Fruit fly (Drosophila melanogaster) whole organism, embryonic: Measurements from ENCODE around the gene CG9449.

Source experiments
- Abd-B ChIP-seq: fragments of 200-800 bp; sonication (Bioruptor generic); optimal IDR thresholded peaks from 2 replicates; lab custom pipeline; 2018; ENCODE audit warnings: missing biosample characterization, mild to moderate bottlenecking, missing genetic modification characterization, moderate library complexity
- BtbVII ChIP-seq: fragments of 200-800 bp; sonication (Bioruptor generic); optimal IDR thresholded peaks from 3 replicates; lab custom pipeline; 2017; ENCODE audit warnings: missing biosample characterization, mild to moderate bottlenecking, missing genetic modification characterization
- CG10209 ChIP-seq: fragments of 200-800 bp; sonication (Bioruptor generic); optimal IDR thresholded peaks from 3 replicates; lab custom pipeline; 2017; ENCODE audit warnings: missing biosample characterization, mild to moderate bottlenecking, missing genetic modification characterization, missing genetic modification reagents
- CG10462 ChIP-seq: fragments of 200-800 bp; sonication (Bioruptor generic); optimal IDR thresholded peaks from 2 replicates; lab custom pipeline; 2016; ENCODE audit warnings: missing biosample characterization, missing genetic modification characterization
- CG11093 ChIP-seq: fragments of 200-800 bp; sonication (Bioruptor generic); IDR thresholded peaks from 3 replicates; pipeline ENCODE4 v1.3.6; 2022; ENCODE audit warnings: missing biosample characterization, missing genetic modification characterization
- CG12155 ChIP-seq: fragments of 200-800 bp; sonication (Bioruptor generic); optimal IDR thresholded peaks from 3 replicates; lab custom pipeline; 2016; ENCODE audit warnings: missing biosample characterization, missing genetic modification characterization
- CG14441 ChIP-seq: fragments of 200-800 bp; sonication (Bioruptor generic); IDR thresholded peaks from 2 replicates; pipeline ENCODE4 v1.3.6; 2022; ENCODE audit warnings: missing biosample characterization, missing genetic modification characterization
- CG15514 ChIP-seq: fragments of 200-800 bp; sonication (Bioruptor generic); optimal IDR thresholded peaks from 3 replicates; lab custom pipeline; 2017; ENCODE audit warnings: missing biosample characterization, missing genetic modification characterization, mild to moderate bottlenecking, moderate library complexity, missing genetic modification reagents
- CG16863 ChIP-seq: fragments of 200-800 bp; sonication (Bioruptor generic); optimal IDR thresholded peaks from 3 replicates; lab custom pipeline; 2016; ENCODE audit warnings: missing biosample characterization, missing genetic modification characterization
- CG17328 ChIP-seq: fragments of 200-800 bp; sonication (Bioruptor generic); IDR thresholded peaks from 2 replicates; pipeline ENCODE4 v1.3.6; 2022; ENCODE audit warnings: missing biosample characterization, missing genetic modification characterization
- CG18011 ChIP-seq: fragments of 200-800 bp; sonication (Bioruptor generic); optimal IDR thresholded peaks from 2 replicates; lab custom pipeline; 2017; ENCODE audit warnings: missing biosample characterization, missing genetic modification characterization, mild to moderate bottlenecking, moderate library complexity, missing genotype
- CG2120 ChIP-seq: fragments of 200-800 bp; sonication (Bioruptor generic); optimal IDR thresholded peaks from 3 replicates; lab custom pipeline; 2016; ENCODE audit warnings: missing biosample characterization, missing genetic modification characterization
- CG30403 ChIP-seq: fragments of 200-800 bp; sonication (Bioruptor generic); optimal IDR thresholded peaks from 3 replicates; lab custom pipeline; 2016; ENCODE audit warnings: missing biosample characterization, missing genetic modification characterization
- CG3163 ChIP-seq: fragments of 200-800 bp; sonication (Bioruptor generic); optimal IDR thresholded peaks from 3 replicates; lab custom pipeline; 2016; ENCODE audit warnings: missing biosample characterization, missing genetic modification characterization
- CG32532 ChIP-seq: fragments of 200-800 bp; sonication (Bioruptor generic); IDR thresholded peaks from 2 replicates; pipeline ENCODE4 v1.3.6; 2022; ENCODE audit warnings: missing biosample characterization, missing genetic modification characterization
- CG32767 ChIP-seq: fragments of 200-800 bp; sonication (Bioruptor generic); IDR thresholded peaks from 2 replicates; pipeline ENCODE4 v1.3.6; 2022; ENCODE audit warnings: missing biosample characterization, missing genetic modification characterization
- CG4360 ChIP-seq: fragments of 200-800 bp; sonication (Bioruptor generic); IDR thresholded peaks from 2 replicates; pipeline ENCODE4 v1.3.6; 2022; ENCODE audit warnings: missing biosample characterization, missing genetic modification characterization
- CG5953 ChIP-seq: fragments of 200-800 bp; sonication (Bioruptor generic); IDR thresholded peaks from 2 replicates; pipeline ENCODE4 v1.3.6; 2022; ENCODE audit warnings: missing biosample characterization, missing genetic modification characterization
- CG9876 ChIP-seq: fragments of 200-800 bp; sonication (Bioruptor generic); optimal IDR thresholded peaks from 2 replicates; lab custom pipeline; 2016; ENCODE audit warnings: missing biosample characterization, missing genetic modification characterization
- Dbx ChIP-seq: fragments of 200-800 bp; sonication (Bioruptor generic); IDR thresholded peaks from 3 replicates; pipeline ENCODE4 v1.3.6; 2022; ENCODE audit warnings: missing biosample characterization, missing genetic modification characterization
- Deaf1 ChIP-seq: fragments of 200-800 bp; optimal IDR thresholded peaks from 3 replicates; lab custom pipeline; 2019; ENCODE audit warnings: missing biosample characterization, mild to moderate bottlenecking, missing genetic modification characterization, moderate library complexity
- Dfd ChIP-seq, 2 experiments: fragments of >200 bp; optimal IDR thresholded peaks; 2 replicates each; lab custom pipeline; 2017; ENCODE audit warnings: missing biosample characterization in 2 of 2, missing genetic modification characterization in 2 of 2
- Dll ChIP-seq: fragments of 200-800 bp; sonication (Bioruptor generic); IDR thresholded peaks from 4 replicates; pipeline ENCODE4 v1.3.6; 2022; ENCODE audit warnings: missing biosample characterization, missing genetic modification characterization; ENCODE audit not compliant: partially characterized antibody
- E2f2 ChIP-seq: fragments of 200-800 bp; sonication (Bioruptor generic); IDR thresholded peaks from 2 replicates; pipeline ENCODE4 v1.3.6; 2022; ENCODE audit warnings: missing biosample characterization, missing genetic modification characterization
- HHEX ChIP-seq: fragments of 200-800 bp; sonication (Bioruptor generic); optimal IDR thresholded peaks from 3 replicates; lab custom pipeline; 2017; ENCODE audit warnings: missing biosample characterization, mild to moderate bottlenecking, missing genetic modification characterization, missing genetic modification reagents
- HLH54F ChIP-seq: fragments of 200-800 bp; sonication (Bioruptor generic); optimal IDR thresholded peaks from 3 replicates; lab custom pipeline; 2016; ENCODE audit warnings: missing biosample characterization, missing genetic modification characterization
- Hey ChIP-seq: fragments of 200-800 bp; sonication (Bioruptor generic); optimal IDR thresholded peaks from 3 replicates; lab custom pipeline; 2018; ENCODE audit warnings: missing biosample characterization, mild to moderate bottlenecking, missing genetic modification characterization
- Kr ChIP-seq: fragments of 200-800 bp; sonication (Bioruptor generic); optimal IDR thresholded peaks from 2 replicates; lab custom pipeline; 2017; ENCODE audit warnings: missing biosample characterization, mild to moderate bottlenecking, missing genetic modification characterization
- Scr ChIP-seq: fragments of 200-800 bp; sonication (Bioruptor generic); IDR thresholded peaks from 2 replicates; pipeline ENCODE4 v1.3.6; 2022; ENCODE audit warnings: missing biosample characterization, missing genetic modification characterization; ENCODE audit not compliant: partially characterized antibody
- Six4 ChIP-seq: fragments of 200-800 bp; sonication (Bioruptor generic); optimal IDR thresholded peaks from 2 replicates; lab custom pipeline; 2016; ENCODE audit warnings: missing biosample characterization, missing genetic modification characterization
- Sry-β ChIP-seq: fragments of 200-800 bp; sonication (Bioruptor generic); optimal IDR thresholded peaks from 2 replicates; lab custom pipeline; 2018; ENCODE audit warnings: missing biosample characterization, mild to moderate bottlenecking, missing genetic modification characterization, moderate library complexity
- cad ChIP-seq: fragments of >200 bp; optimal IDR thresholded peaks from 2 replicates; lab custom pipeline; 2017; ENCODE audit warnings: missing biosample characterization, missing genetic modification characterization
- caup ChIP-seq: fragments of 200-800 bp; sonication (Bioruptor generic); optimal IDR thresholded peaks from 3 replicates; lab custom pipeline; 2017; ENCODE audit warnings: missing biosample characterization, mild to moderate bottlenecking, missing genetic modification characterization, moderate library complexity; ENCODE audit not compliant: severe bottlenecking
- ci ChIP-seq: fragments of 200-800 bp; sonication (Bioruptor generic); IDR thresholded peaks from 3 replicates; pipeline ENCODE4 v1.3.6; 2022; ENCODE audit warnings: missing biosample characterization, missing genetic modification characterization
- dan ChIP-seq: fragments of 200-800 bp; sonication (Bioruptor generic); IDR thresholded peaks from 2 replicates; pipeline ENCODE4 v1.3.6; 2022; ENCODE audit warnings: missing biosample characterization, missing genetic modification characterization
- esg ChIP-seq: fragments of 200-800 bp; sonication (Bioruptor generic); conservative IDR thresholded peaks from 2 replicates; pipeline ENCODE4 v1.3.6; 2022; ENCODE audit warnings: missing biosample characterization, missing genetic modification characterization
- gcm ChIP-seq: fragments of 200-800 bp; sonication (Bioruptor generic); optimal IDR thresholded peaks from 2 replicates; lab custom pipeline; 2019; ENCODE audit warnings: missing biosample characterization, mild to moderate bottlenecking, missing genetic modification characterization, moderate library complexity
- gsb-n ChIP-seq: fragments of 200-800 bp; sonication (Bioruptor generic); optimal IDR thresholded peaks from 3 replicates; lab custom pipeline; 2018; ENCODE audit warnings: missing biosample characterization, mild to moderate bottlenecking, missing genetic modification characterization
- ham ChIP-seq: fragments of 200-800 bp; sonication (Bioruptor generic); IDR thresholded peaks from 2 replicates; pipeline ENCODE4 v1.3.6; 2022; ENCODE audit warnings: missing biosample characterization, missing genetic modification characterization
- jing ChIP-seq: fragments of 200-800 bp; sonication (Bioruptor generic); optimal IDR thresholded peaks from 2 replicates; lab custom pipeline; 2018; ENCODE audit warnings: missing biosample characterization, mild to moderate bottlenecking, missing genetic modification characterization
- klu ChIP-seq: fragments of 200-800 bp; sonication (Bioruptor generic); IDR thresholded peaks from 2 replicates; pipeline ENCODE4 v1.3.6; 2022; ENCODE audit warnings: missing biosample characterization, missing genetic modification characterization
- knrl ChIP-seq: fragments of 200-800 bp; sonication (Bioruptor generic); IDR thresholded peaks from 3 replicates; pipeline ENCODE4 v1.3.6; 2022; ENCODE audit warnings: missing biosample characterization, missing genetic modification characterization; ENCODE audit not compliant: partially characterized antibody
- odd ChIP-seq: fragments of 200-800 bp; sonication (Bioruptor generic); optimal IDR thresholded peaks from 2 replicates; lab custom pipeline; 2017; ENCODE audit warnings: missing biosample characterization, mild to moderate bottlenecking, missing genetic modification characterization
- pum ChIP-seq: fragments of 200-800 bp; sonication (Bioruptor generic); optimal IDR thresholded peaks from 2 replicates; lab custom pipeline; 2016; ENCODE audit warnings: missing biosample characterization, missing genetic modification characterization
- sens-2 ChIP-seq: fragments of 200-800 bp; sonication (Bioruptor generic); IDR thresholded peaks from 2 replicates; pipeline ENCODE4 v1.3.6; 2022; ENCODE audit warnings: missing biosample characterization, missing genetic modification characterization
- sisA ChIP-seq: fragments of 200-800 bp; sonication (Bioruptor generic); IDR thresholded peaks from 2 replicates; pipeline ENCODE4 v1.3.6; 2022; ENCODE audit warnings: missing biosample characterization, missing genetic modification characterization
- so ChIP-seq: fragments of 200-800 bp; sonication (Bioruptor generic); IDR thresholded peaks from 3 replicates; pipeline ENCODE4 v1.3.6; 2022; ENCODE audit warnings: missing biosample characterization, missing genetic modification characterization
- sug ChIP-seq: fragments of 200-800 bp; optimal IDR thresholded peaks from 2 replicates; lab custom pipeline; 2019; ENCODE audit warnings: missing biosample characterization, mild to moderate bottlenecking, missing genetic modification characterization, moderate library complexity
- tio ChIP-seq: fragments of 200-800 bp; sonication (Bioruptor generic); optimal IDR thresholded peaks from 2 replicates; lab custom pipeline; 2017; ENCODE audit warnings: missing biosample characterization, missing genetic modification characterization, inconsistent platforms
- wdn ChIP-seq: fragments of 200-800 bp; sonication (Bioruptor generic); IDR thresholded peaks from 2 replicates; pipeline ENCODE4 v1.3.6; 2022; ENCODE audit warnings: missing biosample characterization, missing genetic modification characterization
- zen2 ChIP-seq: fragments of 200-800 bp; sonication (Bioruptor generic); IDR thresholded peaks from 3 replicates; pipeline ENCODE4 v1.3.6; 2022; ENCODE audit warnings: missing biosample characterization, missing genetic modification characterization; ENCODE audit not compliant: partially characterized antibody

The CG9449 gene

DNA sequence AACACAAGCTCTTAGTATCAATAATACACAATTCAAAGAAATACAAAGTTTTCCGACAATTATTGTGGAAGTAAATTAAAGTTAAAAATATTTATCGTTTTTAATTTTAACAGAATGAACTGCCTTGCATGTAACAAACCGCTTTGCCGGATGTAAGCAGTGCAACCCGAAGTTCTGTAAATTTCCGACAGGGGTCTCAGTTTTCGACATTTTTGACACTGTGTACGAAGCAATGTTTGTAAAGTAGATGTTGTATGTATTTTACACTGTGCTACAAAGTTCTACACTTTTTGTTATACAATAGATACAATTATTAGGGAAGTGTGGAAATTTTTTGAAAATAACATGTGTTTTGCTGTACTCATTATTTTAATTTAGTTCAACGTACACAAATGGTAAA is 19.0 kb upstream of the CG9449 start (continued):
- TF ChIP-seq sug (tag; lab: Kevin White, UChicago), result peak; percentile 82
- peak; percentile 77 for TF ChIP-seq jing (GFP tag; lab: Kevin White, UChicago)
- peak; percentile 88 for TF ChIP-seq Abd-B (GFP tag; lab: Kevin White, UChicago)
- peak; percentile 96 for TF ChIP-seq ci
- peak; percentile 82 for TF ChIP-seq klu (GFP tag; lab: Robert Waterston, UW)
- peak; percentile 77 for TF ChIP-seq CG18011
- TF ChIP-seq caup (GFP tag; lab: Kevin White, UChicago), result peak; percentile 95
- peak; percentile 68 for TF ChIP-seq CG3163 (GFP tag; lab: Kevin White, UChicago)
- peak; percentile 94 for TF ChIP-seq CG9876
- 0 out of 2 replicates have a peak, but pooled peaks have one; percentile 17 for TF ChIP-seq Scr (GFP tag; lab: Robert Waterston, UW)
- TF ChIP-seq zen2 (GFP tag; lab: Robert Waterston, UW), result no peak
- TF ChIP-seq CG12155, result peak; percentile 70
- no peak for TF ChIP-seq Kr
- peak; percentile 72 for TF ChIP-seq CG2120 (GFP tag; lab: Kevin White, UChicago)
- TF ChIP-seq HHEX (GFP tag; lab: Kevin White, UChicago), result peak; percentile 88
- TF ChIP-seq sisA (GFP tag; lab: Robert Waterston, UW), result peak; percentile 91
- TF ChIP-seq so (GFP tag; lab: Robert Waterston, UW), result 0 out of 3 replicates have a peak, but pooled peaks have one; percentile 65
- peak; percentile 92 for TF ChIP-seq CG14441 (GFP tag; lab: Robert Waterston, UW)
- peak; percentile 37 for TF ChIP-seq CG10462 (GFP tag; lab: Kevin White, UChicago)
- TF ChIP-seq Dfd (GFP tag; optimal IDR thresholded peaks at IDR 0.05; lab: Kevin White, UChicago), result peak in 1 of 2 experiments; percentile 17
- TF ChIP-seq CG17328, result peak; percentile 92
- peak; percentile 65 for TF ChIP-seq tio (GFP tag; lab: Kevin White, UChicago)
- peak; percentile 78 for TF ChIP-seq gsb-n (tag; lab: Kevin White, UChicago)
- peak; percentile 51 for TF ChIP-seq Sry-β (GFP tag; lab: Kevin White, UChicago)
- peak; percentile 65 for TF ChIP-seq CG32767
- peak; percentile 86 for TF ChIP-seq CG10209 (GFP tag; lab: Kevin White, UChicago)
- no peak for TF ChIP-seq gcm (GFP tag; lab: Kevin White, UChicago)
- peak; percentile 74 for TF ChIP-seq knrl (GFP tag; lab: Robert Waterston, UW)
- peak; percentile 87 for TF ChIP-seq wdn (GFP tag; lab: Robert Waterston, UW)
- TF ChIP-seq BtbVII (GFP tag; lab: Kevin White, UChicago), result peak; percentile 74
- TF ChIP-seq CG4360, result no peak
- TF ChIP-seq CG32532 (GFP tag; lab: Robert Waterston, UW), result peak; percentile 97
- TF ChIP-seq Dbx (GFP tag; lab: Robert Waterston, UW), result peak; percentile 91
- peak; percentile 77 for TF ChIP-seq Six4 (GFP tag; lab: Kevin White, UChicago)
- peak; percentile 47 for TF ChIP-seq esg (GFP tag; lab: Robert Waterston, UW)
- peak; percentile 43; the same call in 1 of the 2 replicates for TF ChIP-seq dan (GFP tag; lab: Robert Waterston, UW)
- TF ChIP-seq HLH54F (GFP tag; lab: Kevin White, UChicago), result peak; percentile 86
- peak; percentile 94 for TF ChIP-seq pum (GFP tag; lab: Kevin White, UChicago)
- no peak for TF ChIP-seq cad
- peak; percentile 90 for TF ChIP-seq CG30403
- TF ChIP-seq Deaf1 (tag; lab: Kevin White, UChicago), result no peak
- no peak for TF ChIP-seq Dll (GFP tag; lab: Robert Waterston, UW)
- TF ChIP-seq sens-2 (GFP tag; lab: Robert Waterston, UW), result peak; percentile 87
- TF ChIP-seq Hey (tag; lab: Kevin White, UChicago), result no peak
- TF ChIP-seq CG5953, result peak; percentile 87
- TF ChIP-seq ham, result peak; percentile 92
- TF ChIP-seq odd, result peak; percentile 28
- peak; percentile 81 for TF ChIP-seq CG11093 (GFP tag; lab: Robert Waterston, UW)
- TF ChIP-seq CG15514, result peak; percentile 76
- peak; percentile 62 for TF ChIP-seq E2f2 (GFP tag; lab: Robert Waterston, UW)
- TF ChIP-seq CG16863 (GFP tag; lab: Kevin White, UChicago), result peak; percentile 76
